Worm (Caenorhabditis elegans) whole organism, late embryonic: Measurements from ENCODE around the gene R03G8.1.
A peak's percentile ranks its signal among the peaks of the same experiment; 100 is the strongest.

ENCODE experiments used
- C08G9.2 ChIP-seq: sonication (generic microtip); optimal IDR thresholded peaks from 2 replicates; lab custom pipeline; 2016; ENCODE audit warnings: mild to moderate bottlenecking, missing genetic modification characterization, moderate library complexity, missing compliant biosample characterization
- F13H6.1 ChIP-seq: sonication (generic microtip); optimal IDR thresholded peaks from 2 replicates; lab custom pipeline; 2016; ENCODE audit warnings: missing genetic modification characterization, missing compliant biosample characterization
- K02D7.2 ChIP-seq: sonication (generic microtip); optimal IDR thresholded peaks from 2 replicates; lab custom pipeline; 2017; ENCODE audit warnings: mild to moderate bottlenecking, missing genetic modification characterization, missing compliant biosample characterization
- T23F11.4 ChIP-seq: fragments of 200-800 bp; sonication (Bioruptor generic); optimal IDR thresholded peaks from 2 replicates; lab custom pipeline; 2018; ENCODE audit warnings: mild to moderate bottlenecking, missing genetic modification characterization, missing compliant biosample characterization
- Y22D7AL.16 ChIP-seq: sonication (generic microtip); optimal IDR thresholded peaks from 2 replicates; lab custom pipeline; 2016; ENCODE audit warnings: missing genetic modification characterization, missing compliant biosample characterization
- ceh-19 ChIP-seq: fragments of 200-800 bp; sonication (Bioruptor generic); optimal IDR thresholded peaks from 2 replicates; lab custom pipeline; 2018; ENCODE audit warnings: mild to moderate bottlenecking, missing genetic modification characterization, missing compliant biosample characterization
- ceh-2 ChIP-seq: sonication (generic microtip); optimal IDR thresholded peaks from 2 replicates; lab custom pipeline; 2016; ENCODE audit warnings: missing genotype, missing genetic modification characterization, missing compliant biosample characterization
- ceh-22 ChIP-seq: sonication (generic microtip); optimal IDR thresholded peaks from 2 replicates; lab custom pipeline; 2017; ENCODE audit warnings: missing biosample characterization, missing genetic modification characterization
- ceh-24 ChIP-seq: sonication (generic microtip); optimal IDR thresholded peaks from 2 replicates; lab custom pipeline; 2016; ENCODE audit warnings: mild to moderate bottlenecking, missing genetic modification characterization, missing compliant biosample characterization
- ceh-31 ChIP-seq: sonication (generic microtip); optimal IDR thresholded peaks from 2 replicates; lab custom pipeline; 2016; ENCODE audit warnings: missing genetic modification characterization, missing compliant biosample characterization
- ceh-45 ChIP-seq: fragments of 200-800 bp; sonication (Bioruptor generic); IDR thresholded peaks from 2 replicates; pipeline ENCODE4 v1.3.6; 2022; ENCODE audit warnings: missing genetic modification reagents, missing genetic modification characterization, missing compliant biosample characterization
- ceh-48 ChIP-seq: sonication (generic microtip); optimal IDR thresholded peaks from 2 replicates; lab custom pipeline; 2016; ENCODE audit warnings: missing genetic modification characterization, inconsistent platforms, missing compliant biosample characterization
- ceh-6 ChIP-seq: fragments of 200-800 bp; sonication (Bioruptor generic); optimal IDR thresholded peaks from 2 replicates; lab custom pipeline; 2018; ENCODE audit warnings: mild to moderate bottlenecking, missing genetic modification characterization, missing compliant biosample characterization
- ceh-9 ChIP-seq: sonication (generic microtip); optimal IDR thresholded peaks from 2 replicates; lab custom pipeline; 2016; ENCODE audit warnings: mild to moderate bottlenecking, missing genetic modification characterization, inconsistent platforms, missing compliant biosample characterization
- che-1 ChIP-seq: sonication (generic microtip); optimal IDR thresholded peaks from 2 replicates; lab custom pipeline; 2016; ENCODE audit warnings: mild to moderate bottlenecking, missing genetic modification characterization, missing compliant biosample characterization
- elt-2 ChIP-seq: sonication (generic microtip); optimal IDR thresholded peaks from 2 replicates; lab custom pipeline; 2016; ENCODE audit warnings: missing genetic modification reagents, missing genetic modification characterization, missing compliant biosample characterization
- ets-4 ChIP-seq: sonication (generic microtip); optimal IDR thresholded peaks from 2 replicates; lab custom pipeline; 2016; ENCODE audit warnings: missing genetic modification characterization, missing compliant biosample characterization
- fax-1 ChIP-seq: sonication (generic microtip); optimal IDR thresholded peaks from 2 replicates; lab custom pipeline; 2016; ENCODE audit warnings: missing genotype, missing genetic modification characterization, missing compliant biosample characterization
- fkh-6 ChIP-seq: sonication (generic microtip); optimal IDR thresholded peaks from 2 replicates; lab custom pipeline; 2016; ENCODE audit warnings: missing genetic modification characterization, missing compliant biosample characterization
- hlh-6 ChIP-seq: sonication (generic microtip); optimal IDR thresholded peaks from 2 replicates; lab custom pipeline; 2016; ENCODE audit warnings: missing genotype, missing genetic modification characterization, missing compliant biosample characterization
- lim-6 ChIP-seq: sonication (generic microtip); optimal IDR thresholded peaks from 2 replicates; lab custom pipeline; 2016; ENCODE audit warnings: missing genetic modification characterization, missing compliant biosample characterization
- lin-11 ChIP-seq: fragments of 200-800 bp; sonication (Bioruptor generic); optimal IDR thresholded peaks from 2 replicates; lab custom pipeline; 2018; ENCODE audit warnings: mild to moderate bottlenecking, missing genetic modification characterization, missing compliant biosample characterization
- madf-2 ChIP-seq: sonication (generic microtip); optimal IDR thresholded peaks from 2 replicates; lab custom pipeline; 2017; ENCODE audit warnings: missing genetic modification characterization, missing compliant biosample characterization
- mec-3 ChIP-seq: sonication (generic microtip); optimal IDR thresholded peaks from 2 replicates; lab custom pipeline; 2016; ENCODE audit warnings: borderline replicate concordance, missing genetic modification characterization, missing compliant biosample characterization
- nfya-1 ChIP-seq: sonication (generic microtip); optimal IDR thresholded peaks from 2 replicates; lab custom pipeline; 2017; ENCODE audit warnings: missing genetic modification characterization, mild to moderate bottlenecking, missing compliant biosample characterization, antibody characterized with exemption, moderate library complexity
- nhr-11 ChIP-seq: fragments of 150-350 bp; optimal IDR thresholded peaks from 2 replicates; lab custom pipeline; 2014; ENCODE audit warnings: missing biosample characterization, missing genetic modification characterization
- nhr-232 ChIP-seq: sonication (generic microtip); optimal IDR thresholded peaks from 2 replicates; lab custom pipeline; 2016; ENCODE audit warnings: missing genetic modification characterization, missing compliant biosample characterization
- npax-4 ChIP-seq: sonication (generic microtip); optimal IDR thresholded peaks from 2 replicates; lab custom pipeline; 2016; ENCODE audit warnings: missing genetic modification characterization, missing compliant biosample characterization
- pag-3 ChIP-seq: sonication (generic microtip); optimal IDR thresholded peaks from 2 replicates; lab custom pipeline; 2016; ENCODE audit warnings: missing compliant biosample characterization, missing genetic modification characterization, borderline replicate concordance
- pha-2 ChIP-seq: sonication (generic microtip); optimal IDR thresholded peaks from 2 replicates; lab custom pipeline; 2017; ENCODE audit warnings: mild to moderate bottlenecking, missing genetic modification characterization, missing compliant biosample characterization
- pqm-1 ChIP-seq: sonication (generic microtip); optimal IDR thresholded peaks from 2 replicates; lab custom pipeline; 2016; ENCODE audit warnings: missing genetic modification characterization, missing compliant biosample characterization
- pros-1 ChIP-seq: fragments of 150-350 bp; optimal IDR thresholded peaks from 2 replicates; lab custom pipeline; 2014; ENCODE audit warnings: missing biosample characterization, missing genetic modification reagents, missing genetic modification characterization
- ref-2 ChIP-seq: sonication (generic microtip); optimal IDR thresholded peaks from 2 replicates; lab custom pipeline; 2016; ENCODE audit warnings: missing genetic modification characterization, missing compliant biosample characterization
- rnt-1 ChIP-seq: sonication (generic microtip); optimal IDR thresholded peaks from 2 replicates; lab custom pipeline; 2016; ENCODE audit warnings: missing genetic modification characterization, missing compliant biosample characterization
- sox-4 ChIP-seq: sonication (generic microtip); optimal IDR thresholded peaks from 2 replicates; lab custom pipeline; 2017; ENCODE audit warnings: mild to moderate bottlenecking, missing genetic modification characterization, inconsistent platforms, missing compliant biosample characterization
- tbx-7 ChIP-seq: sonication (generic microtip); optimal IDR thresholded peaks from 2 replicates; lab custom pipeline; 2016; ENCODE audit warnings: missing genotype, missing genetic modification characterization, missing compliant biosample characterization
- unc-42 ChIP-seq: sonication (generic microtip); optimal IDR thresholded peaks from 2 replicates; lab custom pipeline; 2016; ENCODE audit warnings: missing genotype, missing genetic modification characterization, missing compliant biosample characterization
- unc-55 ChIP-seq: sonication (generic microtip); optimal IDR thresholded peaks from 2 replicates; lab custom pipeline; 2017; ENCODE audit warnings: missing biosample characterization, missing genetic modification reagents, missing genetic modification characterization
- zip-5 ChIP-seq: sonication (generic microtip); optimal IDR thresholded peaks from 2 replicates; lab custom pipeline; 2016; ENCODE audit warnings: missing genetic modification characterization, missing compliant biosample characterization
- ztf-16 ChIP-seq: sonication (generic microtip); optimal IDR thresholded peaks from 2 replicates; lab custom pipeline; 2017; ENCODE audit warnings: missing genetic modification characterization, missing compliant biosample characterization

R03G8.1 gene

ce11 chrX:13051405-13051804 lies 33.0 kb upstream of the R03G8.1 start, which contains the start of gene K03A11.1:
TSS of gene K03A11.1 (plus strand) at chrX:13051705.
- no peak for TF ChIP-seq pqm-1 (tag; lab: Kevin White, UChicago)
- TF ChIP-seq tbx-7 (tag; lab: Kevin White, UChicago), result no peak
- TF ChIP-seq ceh-2 (tag; lab: Kevin White, UChicago), result no peak
- TF ChIP-seq K02D7.2 (tag; lab: Kevin White, UChicago), result no peak
- no peak for TF ChIP-seq ceh-31
- TF ChIP-seq rnt-1, result no peak
- TF ChIP-seq npax-4 (tag; lab: Kevin White, UChicago), result no peak
- TF ChIP-seq madf-2 (tag; lab: Kevin White, UChicago), result no peak
- TF ChIP-seq F13H6.1 (tag; lab: Kevin White, UChicago), result no peak
- TF ChIP-seq ceh-6 (GFP tag; lab: Kevin White, UChicago), result no peak
- TF ChIP-seq ceh-48 (tag; lab: Kevin White, UChicago), result no peak
- TF ChIP-seq C08G9.2 (tag; lab: Kevin White, UChicago), result no peak

ce11 chrX:13055560-13055959 lies 28.8 kb upstream of the R03G8.1 start, which contains the start of gene K03A11.6:
TSS of gene K03A11.6 (plus strand) at chrX:13055860.
- TF ChIP-seq ceh-9 (no peak), ceh-24 (tag; lab: Kevin White, UChicago) (no peak), zip-5 (tag; lab: Kevin White, UChicago) (no peak), mec-3 (tag; lab: Kevin White, UChicago) (no peak), pag-3 (tag; lab: Kevin White, UChicago) (no peak), lim-6 (tag; lab: Kevin White, UChicago) (no peak), ceh-45 (GFP tag; lab: Robert Waterston, UW) (no peak), nhr-11 (tag; lab: Kevin White, UChicago) (no peak), lin-11 (tag; lab: Kevin White, UChicago) (no peak), T23F11.4 (GFP tag; lab: Kevin White, UChicago) (no peak), elt-2 (tag; lab: Kevin White, UChicago) (no peak), ceh-6 (GFP tag; lab: Kevin White, UChicago) (no peak), ceh-48 (tag; lab: Kevin White, UChicago) (no peak), nhr-232 (tag; lab: Kevin White, UChicago) (no peak)

- TF ChIP-seq fkh-6 (no peak), unc-42 (no peak), fax-1 (tag; lab: Kevin White, UChicago) (no peak), elt-2 (tag; lab: Kevin White, UChicago) (peak; percentile 7)
Measured at ce11 chrX:13059984-13060383, 24.4 kb upstream of the R03G8.1 start.

- TF ChIP-seq ceh-19 (GFP tag; lab: Kevin White, UChicago), result no peak
- TF ChIP-seq hlh-6 (tag; lab: Kevin White, UChicago), result no peak
- TF ChIP-seq pros-1, result no peak
- no peak for TF ChIP-seq ref-2 (tag; lab: Kevin White, UChicago)
- TF ChIP-seq unc-55, result no peak
- no peak for TF ChIP-seq zip-5 (tag; lab: Kevin White, UChicago)
- no peak for TF ChIP-seq pha-2 (tag; lab: Kevin White, UChicago)
- no peak for TF ChIP-seq K02D7.2 (tag; lab: Kevin White, UChicago)
- no peak for TF ChIP-seq ceh-22
- no peak for TF ChIP-seq Y22D7AL.16
- no peak for TF ChIP-seq ztf-16
- no peak for TF ChIP-seq che-1 (tag; lab: Kevin White, UChicago)
- no peak for TF ChIP-seq nfya-1 (tag; lab: Kevin White, UChicago)
- no peak for TF ChIP-seq nhr-232 (tag; lab: Kevin White, UChicago)
- no peak for TF ChIP-seq F13H6.1 (tag; lab: Kevin White, UChicago)
- TF ChIP-seq sox-4 (tag; lab: Kevin White, UChicago), result no peak
- TF ChIP-seq ets-4 (tag; lab: Kevin White, UChicago), result no peak
- TF ChIP-seq mec-3 (tag; lab: Kevin White, UChicago), result no peak
- TF ChIP-seq T23F11.4 (GFP tag; lab: Kevin White, UChicago), result no peak
- no peak for TF ChIP-seq ceh-6 (GFP tag; lab: Kevin White, UChicago)
Measured at ce11 chrX:13061366-13061765, 23.0 kb upstream of the R03G8.1 start.
